Worm (Caenorhabditis elegans): ENCODE measurements around the gene end-3.
A peak's percentile ranks its signal among the peaks of the same experiment; 100 is the strongest.

end-3 gene

DNA sequence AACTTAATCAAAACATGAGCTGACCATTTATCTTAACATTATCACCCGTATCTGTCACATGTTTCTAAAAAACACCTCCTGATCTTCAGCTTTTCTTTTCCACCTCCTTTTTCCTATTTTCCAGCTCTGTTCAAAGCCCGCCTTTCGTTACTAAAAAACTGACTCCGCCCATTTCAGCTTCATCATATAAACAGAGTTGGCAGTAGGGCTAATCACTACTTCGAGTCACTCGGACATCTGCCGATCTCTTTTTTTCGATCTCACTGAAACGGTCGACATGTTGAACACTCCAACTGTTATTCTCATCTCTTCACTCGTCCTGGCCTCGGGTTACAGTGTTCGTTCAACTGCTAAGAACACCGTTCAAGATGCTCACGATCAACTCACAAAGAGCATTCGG is 22.0 kb upstream of the end-3 start, which contains the start of gene droe-4:
Gene droe-4, plus strand, starts transcription at position 172 of the 400 bp plus-strand sequence.
- TF ChIP-seq blmp-1 (tag; optimal IDR thresholded peaks at IDR 0.05) (no peak), ceh-8 (GFP tag; optimal IDR thresholded peaks at IDR 0.05) (no peak), zip-4 (GFP tag; optimal IDR thresholded peaks at IDR 0.05) (no peak), isw-1 (GFP tag; IDR thresholded peaks at IDR 0.05) (no peak), nhr-77 (tag; optimal IDR thresholded peaks at IDR 0.05) (no peak), dsc-1 (tag; optimal IDR thresholded peaks at IDR 0.05) (peak; percentile 66), fkh-10 (GFP tag; optimal IDR thresholded peaks at IDR 0.05) (no peak), ces-1 (GFP tag; optimal IDR thresholded peaks at IDR 0.05) (no peak), egl-27 (tag; optimal IDR thresholded peaks at IDR 0.05) (no peak), mdl-1 (tag; optimal IDR thresholded peaks at IDR 0.05) (no peak), fkh-8 (tag; optimal IDR thresholded peaks at IDR 0.05) (peak; percentile 33), pqm-1 (tag; optimal IDR thresholded peaks at IDR 0.05) (no peak), unc-130 (tag; optimal IDR thresholded peaks at IDR 0.05) (no peak), pax-3 (tag; optimal IDR thresholded peaks at IDR 0.05) (peak; percentile 66), elt-3 (tag; optimal IDR thresholded peaks at IDR 0.05) (no peak), nhr-85 (tag) (no peak), efl-3 (GFP tag; optimal IDR thresholded peaks at IDR 0.05) (no peak), lin-14 (GFP tag; optimal IDR thresholded peaks at IDR 0.05) (no peak), nhr-47 (tag; optimal IDR thresholded peaks at IDR 0.05) (peak; percentile 40), mef-2 (tag; optimal IDR thresholded peaks at IDR 0.05) (no peak), ceh-82 (tag; optimal IDR thresholded peaks at IDR 0.05) (no peak), fkh-4 (tag; optimal IDR thresholded peaks at IDR 0.05; ENCODE audit: borderline replicate concordance) (no peak), ztf-11 (tag; optimal IDR thresholded peaks at IDR 0.05) (no peak), mep-1 (tag; optimal IDR thresholded peaks at IDR 0.05) (no peak), zag-1 (tag; optimal IDR thresholded peaks at IDR 0.05) (no peak), dpl-1 (GFP tag; optimal IDR thresholded peaks at IDR 0.05) (no peak), F16B12.6 (tag; optimal IDR thresholded peaks at IDR 0.05) (no peak), nhr-71 (tag; optimal IDR thresholded peaks at IDR 0.05) (peak; percentile 23), grh-1 (GFP tag; IDR thresholded peaks at IDR 0.05) (no peak)

DNA sequence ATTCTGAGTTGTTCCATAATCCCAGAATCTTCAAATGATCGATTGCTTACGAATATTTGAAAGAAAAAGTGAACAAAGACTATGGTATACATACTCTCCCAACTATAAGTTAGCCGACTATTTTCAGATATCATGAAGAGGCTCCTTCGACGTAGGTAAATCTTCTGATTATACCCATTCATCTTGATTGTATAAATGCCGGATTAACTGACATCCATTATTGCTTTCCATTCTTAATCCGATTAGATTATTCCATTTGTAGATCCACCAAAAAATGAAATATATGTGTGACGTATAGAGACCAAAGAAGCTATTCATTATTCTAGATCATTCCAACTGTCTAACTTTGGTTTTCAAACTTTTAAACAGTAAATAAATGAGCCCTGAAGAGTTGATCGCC is 21.0 kb upstream of the end-3 start:
- TF ChIP-seq nhr-47 (tag; optimal IDR thresholded peaks at IDR 0.05): peak; percentile 47
- TF ChIP-seq pax-3 (tag; optimal IDR thresholded peaks at IDR 0.05): peak; percentile 86
- peak; percentile 37 for TF ChIP-seq fkh-8 (tag; optimal IDR thresholded peaks at IDR 0.05)
- TF ChIP-seq snpc-4 (tag; optimal IDR thresholded peaks at IDR 0.05): no peak
- TF ChIP-seq nhr-71 (tag; optimal IDR thresholded peaks at IDR 0.05): peak; percentile 12
- peak; percentile 19 for TF ChIP-seq sox-4 (tag; optimal IDR thresholded peaks at IDR 0.05)
- TF ChIP-seq dsc-1 (tag; optimal IDR thresholded peaks at IDR 0.05): peak; percentile 59
- no peak for TF ChIP-seq ceh-8 (GFP tag; optimal IDR thresholded peaks at IDR 0.05)

DNA sequence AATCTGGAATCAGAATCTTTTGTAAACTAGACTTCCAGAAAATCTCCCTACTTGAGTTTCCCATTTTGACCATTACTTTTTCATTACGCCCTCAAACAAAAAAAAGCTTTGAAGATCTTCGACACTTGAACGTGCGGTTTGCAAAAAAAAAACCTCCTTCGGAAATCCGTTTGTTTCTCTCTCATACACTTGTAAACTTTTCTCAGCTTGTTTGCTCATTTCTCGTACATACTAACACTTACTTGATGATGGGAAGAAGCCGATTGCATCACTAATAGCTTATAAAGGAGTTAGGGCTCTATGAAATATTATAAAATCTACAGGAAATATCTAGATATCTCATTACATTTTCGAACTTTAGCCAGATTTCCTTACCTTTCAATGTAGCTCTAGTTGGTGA is 12.6 kb upstream of the end-3 start:
- TF ChIP-seq fkh-10 (GFP tag; optimal IDR thresholded peaks at IDR 0.05) (peak; percentile 18), ceh-82 (tag; optimal IDR thresholded peaks at IDR 0.05) (peak in 1 of 3 experiments; percentile 1), efl-1 (optimal IDR thresholded peaks at IDR 0.05) (no peak), efl-1 (GFP tag; optimal IDR thresholded peaks at IDR 0.05 in 1 of 2) (peak in 1 of 2 experiments; percentile 56), egl-13 (tag; optimal IDR thresholded peaks at IDR 0.05) (no peak), lin-14 (GFP tag; optimal IDR thresholded peaks at IDR 0.05) (peak; percentile 22), nhr-237 (tag; optimal IDR thresholded peaks at IDR 0.05) (no peak)

DNA sequence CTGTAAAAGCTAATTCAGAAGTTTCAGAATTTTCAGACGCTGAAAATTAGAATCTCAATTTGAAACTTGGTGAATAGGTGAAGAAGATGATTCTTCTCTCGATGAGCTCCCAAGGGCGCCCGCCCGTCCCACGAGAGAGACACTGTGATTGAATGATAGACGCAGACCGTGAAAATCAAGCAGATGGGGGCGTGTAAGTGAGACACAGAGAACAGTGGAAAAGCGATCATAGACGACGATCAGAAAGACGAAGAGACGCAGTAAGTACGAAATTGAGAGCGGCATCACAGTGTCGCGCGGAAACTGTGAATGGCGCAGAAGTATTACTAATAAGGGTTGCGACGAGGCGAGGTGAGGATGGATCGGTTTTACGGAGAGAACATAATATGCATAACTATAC is 12.1 kb upstream of the end-3 start:
- TF ChIP-seq grh-1 (GFP tag; IDR thresholded peaks at IDR 0.05) (no peak), nhr-12 (tag; optimal IDR thresholded peaks at IDR 0.05) (no peak), swsn-7 (tag; optimal IDR thresholded peaks at IDR 0.05) (peak; percentile 2), nhr-47 (tag; optimal IDR thresholded peaks at IDR 0.05) (peak; percentile 7), Y116A8C.19 (tag; optimal IDR thresholded peaks at IDR 0.05; ENCODE audit: borderline replicate concordance) (no peak), pqm-1 (tag; optimal IDR thresholded peaks at IDR 0.05) (no peak), dsc-1 (tag; optimal IDR thresholded peaks at IDR 0.05) (peak; percentile 45), aha-1 (tag; optimal IDR thresholded peaks at IDR 0.05) (no peak), nhr-19 (GFP tag; conservative IDR thresholded peaks at IDR 0.05) (no peak; the same call in 1 of the 2 replicates), C04F5.9 (tag; optimal IDR thresholded peaks at IDR 0.05) (no peak), ces-1 (GFP tag; optimal IDR thresholded peaks at IDR 0.05) (no peak), elt-2 (tag; optimal IDR thresholded peaks at IDR 0.05) (no peak), nhr-71 (tag; optimal IDR thresholded peaks at IDR 0.05) (peak; percentile 32), unc-98 (GFP tag; IDR thresholded peaks at IDR 0.05) (no peak), nhr-90 (tag; optimal IDR thresholded peaks at IDR 0.05; ENCODE audit: poor library complexity) (no peak), zip-4 (GFP tag; optimal IDR thresholded peaks at IDR 0.05) (no peak), F16B12.6 (tag; optimal IDR thresholded peaks at IDR 0.05) (no peak), snu-23 (GFP tag; optimal IDR thresholded peaks at IDR 0.05) (peak; percentile 53), lsy-2 (tag; optimal IDR thresholded peaks at IDR 0.05) (peak in 1 of 2 experiments; percentile 17), nhr-85 (tag) (peak; percentile 23), lin-35 (GFP tag; optimal IDR thresholded peaks at IDR 0.05) (peak in 1 of 2 experiments; percentile 42)
